Fruit fly (Drosophila melanogaster) whole organism, embryonic: ENCODE results near the gene CG17177.
A peak's percentile ranks its signal among the peaks of the same experiment; 100 is the strongest.

Experiments used
- CG12659 ChIP-seq: fragments of 200-800 bp; sonication (Bioruptor generic); optimal IDR thresholded peaks from 3 replicates; lab custom pipeline; 2017; ENCODE audit warnings: mild to moderate bottlenecking, missing biosample characterization, missing genetic modification reagents, missing genetic modification characterization
- CG14860 ChIP-seq: fragments of 200-800 bp; sonication (Bioruptor generic); IDR thresholded peaks from 3 replicates; pipeline ENCODE4 v1.3.6; 2022; ENCODE audit warnings: missing biosample characterization, missing genetic modification characterization; ENCODE audit not compliant: partially characterized antibody
- CG2199 ChIP-seq: fragments of 200-800 bp; sonication (Bioruptor generic); IDR thresholded peaks from 3 replicates; pipeline ENCODE4 v1.3.6; 2022; ENCODE audit warnings: missing biosample characterization, missing genetic modification characterization
- CG9215 ChIP-seq: fragments of 200-800 bp; sonication (Bioruptor generic); IDR thresholded peaks from 2 replicates; pipeline ENCODE4 v1.3.6; 2022; ENCODE audit warnings: missing biosample characterization, missing genetic modification characterization
- NfI ChIP-seq: fragments of 200-800 bp; sonication (Bioruptor generic); optimal IDR thresholded peaks from 3 replicates; lab custom pipeline; 2018; ENCODE audit warnings: missing biosample characterization, mild to moderate bottlenecking, missing genetic modification characterization, moderate library complexity
- sr ChIP-seq: fragments of 200-800 bp; sonication (Bioruptor generic); IDR thresholded peaks from 3 replicates; pipeline ENCODE4 v1.3.6; 2022; ENCODE audit warnings: missing biosample characterization, missing genetic modification characterization

dm6 chr3L:14661567-14662258 is 39.8 kb downstream of the CG17177 start:
- TF ChIP-seq NfI (GFP tag; lab: Kevin White, UChicago): peak; percentile 76
- peak; percentile 68; the same call in 2 of the 3 replicates for TF ChIP-seq sr
- TF ChIP-seq CG2199 (GFP tag; lab: Robert Waterston, UW): no peak
- peak; percentile 60 for TF ChIP-seq CG9215 (GFP tag; lab: Robert Waterston, UW)
- TF ChIP-seq CG14860 (GFP tag; lab: Robert Waterston, UW): no peak
- TF ChIP-seq CG12659 (GFP tag; lab: Kevin White, UChicago): peak; percentile 81
